Worm (Caenorhabditis elegans): ENCODE data around the gene pud-1.2.
"Not testable (repeated sequence)": the region's sequence is repeated elsewhere in the genome, so short reads cannot be mapped to it uniquely, and the experiment has no call there.

Gene pud-1.2

DNA sequence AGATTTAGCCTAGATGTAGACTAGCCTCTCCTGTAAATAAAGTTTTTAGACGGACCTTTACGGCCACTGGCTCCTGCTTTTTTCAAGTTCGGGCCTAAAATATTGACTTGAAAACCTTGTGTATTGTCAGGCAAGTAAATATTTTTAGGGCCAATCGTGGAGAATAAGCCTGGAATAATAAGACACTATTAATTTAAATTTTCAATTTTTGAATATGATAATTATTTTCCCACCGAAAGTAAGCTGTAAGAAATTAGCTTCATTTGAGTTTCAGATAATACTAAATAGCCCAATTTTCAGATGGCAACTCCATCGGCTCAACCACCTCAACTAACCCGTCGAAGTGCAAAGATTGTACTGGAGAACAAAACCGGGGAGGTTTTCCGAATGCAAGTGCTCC, 4.0 kb upstream of the pud-1.2 start, which contains the start of gene pud-4:
TSS of gene pud-4 (plus strand) at position 301 of the 400 bp plus-strand sequence.
- TF ChIP-seq aly-1 (tag; optimal IDR thresholded peaks at IDR 0.05): no peak
- no peak for TF ChIP-seq B0310.2 (tag; optimal IDR thresholded peaks at IDR 0.05)
- no peak for TF ChIP-seq pes-1 (GFP tag; IDR thresholded peaks at IDR 0.05)
- no peak for TF ChIP-seq ama-1 (optimal IDR thresholded peaks at IDR 0.05)
- no peak for TF ChIP-seq ceh-13 (GFP tag; optimal IDR thresholded peaks at IDR 0.05)
- TF ChIP-seq hnd-1 (tag; optimal IDR thresholded peaks at IDR 0.05): no peak
- TF ChIP-seq flt-1 (GFP tag; IDR thresholded peaks at IDR 0.05): no peak
- TF ChIP-seq hmbx-1 (tag; optimal IDR thresholded peaks at IDR 0.05): no peak
- no peak for TF ChIP-seq ceh-36 (tag; optimal IDR thresholded peaks at IDR 0.05)
- no peak for TF ChIP-seq tbx-37 (GFP tag; conservative IDR thresholded peaks at IDR 0.05)
- TF ChIP-seq scrt-1 (GFP tag; IDR thresholded peaks at IDR 0.05): no peak
- no peak for TF ChIP-seq hmg-4 (GFP tag; optimal IDR thresholded peaks at IDR 0.05)
- TF ChIP-seq F13C5.2 (tag; optimal IDR thresholded peaks at IDR 0.05): no peak
- no peak for TF ChIP-seq ets-7 (tag; optimal IDR thresholded peaks at IDR 0.05)
- TF ChIP-seq sea-1 (GFP tag; conservative IDR thresholded peaks at IDR 0.05): no peak
- no peak for TF ChIP-seq tra-4 (tag; optimal IDR thresholded peaks at IDR 0.05)

DNA sequence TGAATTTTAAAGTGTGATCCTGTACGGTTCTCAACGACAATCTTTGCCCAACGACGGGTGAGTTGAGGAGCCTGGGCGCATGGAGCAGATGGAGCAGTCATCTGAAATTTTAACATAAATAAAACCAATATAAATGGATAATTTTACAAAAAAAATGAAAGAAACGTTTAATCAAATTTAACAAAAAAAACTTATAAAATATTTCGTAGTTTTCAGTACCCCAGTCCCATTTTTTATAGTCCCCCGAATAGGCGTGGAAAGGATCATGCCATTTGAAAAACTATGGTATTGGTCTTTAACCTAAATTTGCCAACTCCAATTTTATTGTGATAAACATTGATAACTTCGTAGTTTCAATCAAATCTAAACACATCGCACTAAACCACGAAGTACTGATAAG, 2.7 kb upstream of the pud-1.2 start, which contains the start of gene pud-3:
TSS of gene pud-3 (minus strand) at position 101 of the 400 bp plus-strand sequence.
- no peak for TF ChIP-seq hmg-4 (GFP tag; optimal IDR thresholded peaks at IDR 0.05)
- TF ChIP-seq ceh-36 (tag; optimal IDR thresholded peaks at IDR 0.05): no peak
- no peak for TF ChIP-seq pes-1 (GFP tag; IDR thresholded peaks at IDR 0.05)
- no peak for TF ChIP-seq tra-4 (tag; optimal IDR thresholded peaks at IDR 0.05)
- TF ChIP-seq ama-1 (optimal IDR thresholded peaks at IDR 0.05): no peak
- no peak for TF ChIP-seq scrt-1 (GFP tag; IDR thresholded peaks at IDR 0.05)
- TF ChIP-seq aly-1 (tag; optimal IDR thresholded peaks at IDR 0.05): no peak
- no peak for TF ChIP-seq ets-7 (tag; optimal IDR thresholded peaks at IDR 0.05)

DNA sequence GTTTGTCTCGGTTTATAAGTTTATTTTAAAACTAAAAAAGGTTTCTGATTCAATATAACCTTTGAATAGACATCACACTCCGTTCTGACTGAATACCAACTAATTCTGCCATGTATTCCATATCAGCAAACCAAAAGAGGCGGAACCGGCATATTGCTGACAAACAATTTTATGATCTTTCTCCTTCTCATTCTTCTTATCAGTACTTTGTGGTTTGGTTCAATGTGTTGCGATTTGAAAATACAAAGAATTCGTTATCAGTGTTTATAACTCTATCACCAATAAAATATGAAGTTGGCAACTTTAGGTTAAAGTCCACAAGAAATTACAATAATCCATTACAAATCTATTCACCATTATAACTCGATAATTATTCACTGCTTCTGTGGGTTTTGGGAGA, 1.9 kb upstream of the pud-1.2 start:
- TF ChIP-seq tbx-37 (GFP tag; conservative IDR thresholded peaks at IDR 0.05): no peak
- TF ChIP-seq B0310.2 (tag; optimal IDR thresholded peaks at IDR 0.05): no peak
- TF ChIP-seq tbx-11 (GFP tag; IDR thresholded peaks at IDR 0.05): no peak
- TF ChIP-seq pes-1 (GFP tag; IDR thresholded peaks at IDR 0.05): no peak
- TF ChIP-seq ceh-36 (tag; optimal IDR thresholded peaks at IDR 0.05): no peak
- TF ChIP-seq ets-7 (tag; optimal IDR thresholded peaks at IDR 0.05): no peak
- TF ChIP-seq scrt-1 (GFP tag; IDR thresholded peaks at IDR 0.05): no peak
- TF ChIP-seq ama-1 (optimal IDR thresholded peaks at IDR 0.05): no peak
- no peak for TF ChIP-seq flt-1 (GFP tag; IDR thresholded peaks at IDR 0.05)
- TF ChIP-seq tra-4 (tag; optimal IDR thresholded peaks at IDR 0.05): no peak
- TF ChIP-seq hmg-4 (GFP tag; optimal IDR thresholded peaks at IDR 0.05): no peak
- no peak for TF ChIP-seq sea-1 (GFP tag; conservative IDR thresholded peaks at IDR 0.05)
- no peak for TF ChIP-seq ceh-13 (GFP tag; optimal IDR thresholded peaks at IDR 0.05)
- TF ChIP-seq aly-1 (tag; optimal IDR thresholded peaks at IDR 0.05): no peak
- TF ChIP-seq hmbx-1 (tag; optimal IDR thresholded peaks at IDR 0.05): no peak
- TF ChIP-seq F13C5.2 (tag; optimal IDR thresholded peaks at IDR 0.05): no peak
- no peak for TF ChIP-seq hnd-1 (tag; optimal IDR thresholded peaks at IDR 0.05)

- not testable (repeated sequence) for TF ChIP-seq tra-4 (tag; optimal IDR thresholded peaks at IDR 0.05); B0310.2 (tag; optimal IDR thresholded peaks at IDR 0.05); pes-1 (GFP tag; IDR thresholded peaks at IDR 0.05)
These were observed 1.4 kb downstream of the pud-1.2 start, which contains the start of gene Y19D10B.6 for ce11 chrV:2321001-2321400. Gene Y19D10B.6 (minus strand): TSS chrV:2321101.

- no peak for TF ChIP-seq F13C5.2 (tag; optimal IDR thresholded peaks at IDR 0.05)
- no peak for TF ChIP-seq tra-4 (tag; optimal IDR thresholded peaks at IDR 0.05)
- no peak for TF ChIP-seq sea-1 (GFP tag; conservative IDR thresholded peaks at IDR 0.05)
- TF ChIP-seq hmbx-1 (tag; optimal IDR thresholded peaks at IDR 0.05): no peak
- no peak for TF ChIP-seq ceh-36 (tag; optimal IDR thresholded peaks at IDR 0.05)
- no peak for TF ChIP-seq hmg-4 (GFP tag; optimal IDR thresholded peaks at IDR 0.05)
- TF ChIP-seq hnd-1 (tag; optimal IDR thresholded peaks at IDR 0.05): no peak
- no peak for TF ChIP-seq B0310.2 (tag; optimal IDR thresholded peaks at IDR 0.05)
- TF ChIP-seq tbx-11 (GFP tag; IDR thresholded peaks at IDR 0.05): no peak
- TF ChIP-seq scrt-1 (GFP tag; IDR thresholded peaks at IDR 0.05): no peak
- no peak for TF ChIP-seq pes-1 (GFP tag; IDR thresholded peaks at IDR 0.05)
- TF ChIP-seq ama-1 (optimal IDR thresholded peaks at IDR 0.05): no peak
- TF ChIP-seq flt-1 (GFP tag; IDR thresholded peaks at IDR 0.05): no peak
- TF ChIP-seq ets-7 (tag; optimal IDR thresholded peaks at IDR 0.05): no peak
- no peak for TF ChIP-seq aly-1 (tag; optimal IDR thresholded peaks at IDR 0.05)
- no peak for TF ChIP-seq tbx-37 (GFP tag; conservative IDR thresholded peaks at IDR 0.05)
- TF ChIP-seq ceh-13 (GFP tag; optimal IDR thresholded peaks at IDR 0.05): no peak
These were observed 14.1 kb downstream of the pud-1.2 start for ce11 chrV:2308246-2308645.

DNA sequence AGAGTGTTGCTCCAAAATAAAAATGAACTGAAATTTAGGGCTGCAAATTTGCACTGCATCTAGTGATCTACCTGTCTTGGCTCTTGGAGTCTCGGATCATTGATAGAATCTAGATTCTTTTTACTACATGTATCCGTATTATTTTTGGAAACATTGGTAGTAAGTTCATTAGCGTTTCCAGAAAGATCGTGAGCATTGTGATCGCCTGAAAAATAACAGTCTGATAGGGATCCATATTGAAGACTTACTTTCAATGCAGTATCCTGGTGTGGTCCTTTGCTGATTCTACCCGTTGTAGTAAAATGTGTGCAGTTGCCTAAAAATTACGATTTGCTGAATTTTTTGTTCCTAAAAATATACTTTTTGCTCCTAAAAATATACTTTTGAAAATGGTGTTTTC, 16.0 kb downstream of the pud-1.2 start:
- TF ChIP-seq pes-1 (GFP tag; IDR thresholded peaks at IDR 0.05): no peak
- TF ChIP-seq tbx-37 (GFP tag; conservative IDR thresholded peaks at IDR 0.05): no peak
- no peak for TF ChIP-seq ama-1 (optimal IDR thresholded peaks at IDR 0.05)
- no peak for TF ChIP-seq aly-1 (tag; optimal IDR thresholded peaks at IDR 0.05)
- no peak for TF ChIP-seq ets-7 (tag; optimal IDR thresholded peaks at IDR 0.05)
- no peak for TF ChIP-seq sea-1 (GFP tag; conservative IDR thresholded peaks at IDR 0.05)
- TF ChIP-seq B0310.2 (tag; optimal IDR thresholded peaks at IDR 0.05): no peak
- TF ChIP-seq tra-4 (tag; optimal IDR thresholded peaks at IDR 0.05): no peak
- no peak for TF ChIP-seq ceh-13 (GFP tag; optimal IDR thresholded peaks at IDR 0.05)
- TF ChIP-seq hmbx-1 (tag; optimal IDR thresholded peaks at IDR 0.05): no peak
- no peak for TF ChIP-seq hmg-4 (GFP tag; optimal IDR thresholded peaks at IDR 0.05)
- TF ChIP-seq F13C5.2 (tag; optimal IDR thresholded peaks at IDR 0.05): no peak
- no peak for TF ChIP-seq flt-1 (GFP tag; IDR thresholded peaks at IDR 0.05)
- TF ChIP-seq scrt-1 (GFP tag; IDR thresholded peaks at IDR 0.05): no peak

ce11 chrV:2303775-2304174, 18.6 kb downstream of the pud-1.2 start, which contains the start of gene irld-15:
Gene irld-15 (minus strand): TSS chrV:2303875.
- TF ChIP-seq ama-1 (optimal IDR thresholded peaks at IDR 0.05): no peak
- no peak for TF ChIP-seq pes-1 (GFP tag; IDR thresholded peaks at IDR 0.05)
- no peak for TF ChIP-seq ets-7 (tag; optimal IDR thresholded peaks at IDR 0.05)
- TF ChIP-seq sea-1 (GFP tag; conservative IDR thresholded peaks at IDR 0.05): no peak
- no peak for TF ChIP-seq hmbx-1 (tag; optimal IDR thresholded peaks at IDR 0.05)
- no peak for TF ChIP-seq ceh-13 (GFP tag; optimal IDR thresholded peaks at IDR 0.05)
- TF ChIP-seq aly-1 (tag; optimal IDR thresholded peaks at IDR 0.05): no peak
- no peak for TF ChIP-seq B0310.2 (tag; optimal IDR thresholded peaks at IDR 0.05)
- no peak for TF ChIP-seq tra-4 (tag; optimal IDR thresholded peaks at IDR 0.05)
- no peak for TF ChIP-seq tbx-11 (GFP tag; IDR thresholded peaks at IDR 0.05)
- no peak for TF ChIP-seq hmg-4 (GFP tag; optimal IDR thresholded peaks at IDR 0.05)
- TF ChIP-seq scrt-1 (GFP tag; IDR thresholded peaks at IDR 0.05): no peak
- TF ChIP-seq flt-1 (GFP tag; IDR thresholded peaks at IDR 0.05): no peak
- no peak for TF ChIP-seq tbx-37 (GFP tag; conservative IDR thresholded peaks at IDR 0.05)
- TF ChIP-seq hnd-1 (tag; optimal IDR thresholded peaks at IDR 0.05): no peak
- TF ChIP-seq F13C5.2 (tag; optimal IDR thresholded peaks at IDR 0.05): no peak

Measured in whole organism, early embryonic.